Fruit fly (Drosophila melanogaster) whole organism, embryonic: ENCODE results near the gene CG3534.

Source experiments
- Bgb ChIP-seq: fragments of 200-800 bp; sonication (Bioruptor generic); IDR thresholded peaks from 2 replicates; pipeline ENCODE4 v1.3.6; 2022; ENCODE audit warnings: missing biosample characterization, missing genetic modification characterization; ENCODE audit not compliant: partially characterized antibody
- Blimp-1 ChIP-seq: fragments of 200-800 bp; sonication (Bioruptor generic); optimal IDR thresholded peaks from 3 replicates; lab custom pipeline; 2018; ENCODE audit warnings: missing biosample characterization, missing genetic modification characterization, mild to moderate bottlenecking, moderate library complexity, missing genetic modification reagents
- C15 ChIP-seq: fragments of 200-800 bp; sonication (Bioruptor generic); IDR thresholded peaks from 3 replicates; pipeline ENCODE4 v1.3.6; 2022; ENCODE audit warnings: missing biosample characterization, missing genetic modification characterization
- CG11093 ChIP-seq: fragments of 200-800 bp; sonication (Bioruptor generic); IDR thresholded peaks from 3 replicates; pipeline ENCODE4 v1.3.6; 2022; ENCODE audit warnings: missing biosample characterization, missing genetic modification characterization
- CG13775 ChIP-seq: fragments of 200-800 bp; sonication (Bioruptor generic); optimal IDR thresholded peaks from 3 replicates; lab custom pipeline; 2017; ENCODE audit warnings: missing biosample characterization, mild to moderate bottlenecking, missing genetic modification characterization
- CG1602 ChIP-seq: fragments of 200-800 bp; sonication (Bioruptor generic); optimal IDR thresholded peaks from 3 replicates; lab custom pipeline; 2016; ENCODE audit warnings: missing biosample characterization, missing genetic modification characterization
- CG2199 ChIP-seq: fragments of 200-800 bp; sonication (Bioruptor generic); IDR thresholded peaks from 3 replicates; pipeline ENCODE4 v1.3.6; 2022; ENCODE audit warnings: missing biosample characterization, missing genetic modification characterization
- CG2678 ChIP-seq: fragments of 200-800 bp; sonication (Bioruptor generic); optimal IDR thresholded peaks from 3 replicates; lab custom pipeline; 2019; ENCODE audit warnings: missing biosample characterization, mild to moderate bottlenecking, missing genetic modification characterization, moderate library complexity
- CG4820 ChIP-seq: fragments of 200-800 bp; sonication (Bioruptor generic); optimal IDR thresholded peaks from 3 replicates; lab custom pipeline; 2016; ENCODE audit warnings: missing biosample characterization, missing genetic modification characterization
- CG6654 ChIP-seq: fragments of 200-800 bp; sonication (Bioruptor generic); optimal IDR thresholded peaks from 2 replicates; lab custom pipeline; 2017; ENCODE audit warnings: missing biosample characterization, mild to moderate bottlenecking, missing genetic modification characterization
- CG6683 ChIP-seq: fragments of 200-800 bp; sonication (Bioruptor generic); optimal IDR thresholded peaks from 2 replicates; lab custom pipeline; 2017; ENCODE audit warnings: missing biosample characterization, mild to moderate bottlenecking, missing genetic modification characterization, missing genetic modification reagents
- CG7372 ChIP-seq: fragments of 200-800 bp; sonication (Bioruptor generic); IDR thresholded peaks from 2 replicates; pipeline ENCODE4 v1.3.6; 2022; ENCODE audit warnings: missing biosample characterization, missing genetic modification characterization
- CG7786 ChIP-seq: fragments of 200-800 bp; sonication (Bioruptor generic); optimal IDR thresholded peaks from 2 replicates; lab custom pipeline; 2016; ENCODE audit warnings: missing biosample characterization, missing genetic modification characterization
- CG7839 ChIP-seq: fragments of 200-800 bp; sonication (Bioruptor generic); optimal IDR thresholded peaks from 3 replicates; lab custom pipeline; 2018; ENCODE audit warnings: missing biosample characterization, mild to moderate bottlenecking, missing genetic modification characterization, moderate library complexity
- D19A ChIP-seq: fragments of 200-800 bp; optimal IDR thresholded peaks from 3 replicates; lab custom pipeline; 2019; ENCODE audit warnings: missing biosample characterization, mild to moderate bottlenecking, missing genetic modification characterization, moderate library complexity
- E2f2 ChIP-seq: fragments of 200-800 bp; sonication (Bioruptor generic); IDR thresholded peaks from 2 replicates; pipeline ENCODE4 v1.3.6; 2022; ENCODE audit warnings: missing biosample characterization, missing genetic modification characterization
- Fer1 ChIP-seq: fragments of 200-800 bp; sonication (Bioruptor generic); optimal IDR thresholded peaks from 2 replicates; lab custom pipeline; 2017; ENCODE audit warnings: missing biosample characterization, mild to moderate bottlenecking, missing genetic modification characterization
- HHEX ChIP-seq: fragments of 200-800 bp; sonication (Bioruptor generic); optimal IDR thresholded peaks from 3 replicates; lab custom pipeline; 2017; ENCODE audit warnings: missing biosample characterization, mild to moderate bottlenecking, missing genetic modification characterization, missing genetic modification reagents
- Max ChIP-seq: fragments of 200-800 bp; sonication (Bioruptor generic); optimal IDR thresholded peaks from 2 replicates; lab custom pipeline; 2016; ENCODE audit warnings: missing biosample characterization, mild to moderate bottlenecking, missing genetic modification characterization
- NC2β ChIP-seq: fragments of 200-800 bp; sonication (Bioruptor generic); optimal IDR thresholded peaks from 2 replicates; lab custom pipeline; 2016; ENCODE audit warnings: missing biosample characterization, missing genetic modification characterization
- PHDP ChIP-seq: fragments of 200-800 bp; sonication (Bioruptor generic); optimal IDR thresholded peaks from 3 replicates; lab custom pipeline; 2018; ENCODE audit warnings: missing biosample characterization, mild to moderate bottlenecking, missing genetic modification characterization, moderate library complexity
- Rfx ChIP-seq: fragments of 200-800 bp; sonication (Bioruptor generic); IDR thresholded peaks from 2 replicates; pipeline ENCODE4 v1.3.6; 2022; ENCODE audit warnings: missing biosample characterization, missing genetic modification characterization
- Rx ChIP-seq: fragments of 200-800 bp; sonication (Bioruptor generic); IDR thresholded peaks from 2 replicates; pipeline ENCODE4 v1.3.6; 2022; ENCODE audit warnings: missing biosample characterization, missing genetic modification characterization
- Sox100B ChIP-seq: fragments of 200-800 bp; sonication (Bioruptor generic); optimal IDR thresholded peaks from 3 replicates; lab custom pipeline; 2018; ENCODE audit warnings: missing biosample characterization, mild to moderate bottlenecking, missing genetic modification characterization
- Tbp ChIP-seq: fragments of >200 bp; optimal IDR thresholded peaks from 2 replicates; lab custom pipeline; 2018; ENCODE audit warnings: missing biosample characterization, missing genetic modification characterization
- Xbp1 ChIP-seq: fragments of 200-800 bp; sonication (Bioruptor generic); optimal IDR thresholded peaks from 3 replicates; lab custom pipeline; 2016; ENCODE audit warnings: missing biosample characterization, mild to moderate bottlenecking, missing genetic modification characterization
- btn ChIP-seq: fragments of 200-800 bp; sonication (Bioruptor generic); optimal IDR thresholded peaks from 2 replicates; lab custom pipeline; 2016; ENCODE audit warnings: missing biosample characterization, missing genetic modification characterization
- ci ChIP-seq: fragments of 200-800 bp; sonication (Bioruptor generic); IDR thresholded peaks from 3 replicates; pipeline ENCODE4 v1.3.6; 2022; ENCODE audit warnings: missing biosample characterization, missing genetic modification characterization
- croc ChIP-seq: fragments of 200-800 bp; sonication (Bioruptor generic); conservative IDR thresholded peaks from 3 replicates; pipeline ENCODE4 v1.3.6; 2022; ENCODE audit warnings: missing biosample characterization, missing genetic modification characterization
- dati ChIP-seq: fragments of 200-800 bp; sonication (Bioruptor generic); IDR thresholded peaks from 2 replicates; pipeline ENCODE4 v1.3.6; 2022; ENCODE audit warnings: missing biosample characterization, missing genetic modification characterization
- dm ChIP-seq: fragments of 200-800 bp; sonication (Bioruptor generic); optimal IDR thresholded peaks from 3 replicates; lab custom pipeline; 2016; ENCODE audit warnings: missing biosample characterization, missing genetic modification characterization
- dmrt11E ChIP-seq: fragments of 200-800 bp; sonication (Bioruptor generic); optimal IDR thresholded peaks from 3 replicates; lab custom pipeline; 2018; ENCODE audit warnings: missing biosample characterization, mild to moderate bottlenecking, missing genetic modification characterization, moderate library complexity
- dysf ChIP-seq: fragments of 200-800 bp; sonication (Bioruptor generic); IDR thresholded peaks from 3 replicates; pipeline ENCODE4 v1.3.6; 2022; ENCODE audit warnings: missing biosample characterization, missing genetic modification characterization
- gcm ChIP-seq: fragments of 200-800 bp; sonication (Bioruptor generic); optimal IDR thresholded peaks from 2 replicates; lab custom pipeline; 2019; ENCODE audit warnings: missing biosample characterization, mild to moderate bottlenecking, missing genetic modification characterization, moderate library complexity
- hkb ChIP-seq, 2 experiments: fragments of 200-800 bp in 1 of 2; fragments of >200 bp in 1 of 2; sonication (Bioruptor generic) in 1 of 2; IDR thresholded peaks in 1 of 2; optimal IDR thresholded peaks in 1 of 2; 2 replicates each; pipeline versions ENCODE4 v1.3.6 to Lab custom; 2017 to 2022; ENCODE audit warnings: missing biosample characterization in 1 of 2, missing genetic modification characterization in 1 of 2
- hth ChIP-seq: fragments of >200 bp; optimal IDR thresholded peaks from 2 replicates; lab custom pipeline; 2017; ENCODE audit warnings: inconsistent platforms
- insv ChIP-seq, 2 experiments: fragments of 200-800 bp; sonication (Bioruptor generic); optimal IDR thresholded peaks; 3 replicates each; lab custom pipeline; 2016 to 2018; ENCODE audit warnings: missing biosample characterization in 2 of 2, missing genetic modification characterization in 2 of 2
- knrl ChIP-seq: fragments of 200-800 bp; sonication (Bioruptor generic); IDR thresholded peaks from 3 replicates; pipeline ENCODE4 v1.3.6; 2022; ENCODE audit warnings: missing biosample characterization, missing genetic modification characterization; ENCODE audit not compliant: partially characterized antibody
- nmo ChIP-seq: fragments of 200-800 bp; sonication (Bioruptor generic); optimal IDR thresholded peaks from 2 replicates; lab custom pipeline; 2018; ENCODE audit warnings: missing biosample characterization, mild to moderate bottlenecking, missing genetic modification characterization, moderate library complexity

Gene CG3534

DNA sequence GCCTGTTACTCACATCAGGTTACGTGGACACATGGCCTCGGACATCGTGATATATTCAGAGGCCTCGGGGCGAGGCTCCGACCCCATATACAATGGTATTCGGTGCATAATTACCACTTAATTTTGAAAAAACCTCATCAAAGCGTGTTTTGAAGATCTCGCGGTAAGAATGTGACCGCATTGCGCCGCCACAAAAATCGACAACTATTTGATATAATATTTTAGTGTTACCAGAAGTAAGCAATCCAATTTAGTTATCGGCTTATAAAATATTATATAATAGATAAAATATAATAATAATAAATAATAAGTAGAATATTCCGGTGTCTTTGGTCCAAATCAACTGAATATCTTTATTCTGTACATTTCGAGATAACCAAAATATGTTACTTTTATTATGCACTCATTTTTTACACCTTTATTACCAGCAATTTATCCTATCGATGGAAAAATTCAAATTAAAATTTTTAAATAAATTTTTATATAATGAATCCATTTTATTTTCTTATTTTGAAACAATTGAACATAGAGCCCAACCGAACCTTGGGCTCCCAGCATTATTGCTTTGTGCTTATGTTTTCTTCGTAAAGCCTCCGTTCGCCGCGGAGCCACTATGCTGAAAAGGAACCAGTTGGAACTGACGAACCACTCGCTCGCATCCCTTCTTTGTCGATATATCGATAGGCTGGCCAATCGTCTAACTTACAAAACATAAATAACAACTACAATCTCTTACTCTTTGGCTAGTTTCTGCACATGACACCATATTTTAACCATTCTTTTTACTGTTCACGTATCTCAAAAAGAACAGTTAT lies 44.0 kb downstream of the CG3534 start, which contains the start of the genes CG18213 and Trm7-32 (continued):
- TF ChIP-seq btn (GFP tag; lab: Kevin White, UChicago) (no peak), insv (GFP tag; optimal IDR thresholded peaks at IDR 0.05; lab: Kevin White, UChicago) (peak in 1 of 2 experiments; percentile 18), Sox100B (GFP tag; lab: Kevin White, UChicago) (peak; percentile 1), CG11093 (GFP tag; lab: Robert Waterston, UW) (no peak), dmrt11E (tag; lab: Kevin White, UChicago) (no peak), CG4820 (GFP tag; lab: Kevin White, UChicago) (no peak), CG13775 (peak; percentile 17), gcm (GFP tag; lab: Kevin White, UChicago) (no peak), HHEX (GFP tag; lab: Kevin White, UChicago) (no peak), CG7372 (GFP tag; lab: Robert Waterston, UW) (peak; percentile 10; the same call in 1 of the 2 replicates), NC2β (GFP tag; lab: Kevin White, UChicago) (no peak), CG1602 (GFP tag; lab: Kevin White, UChicago) (no peak), ci (GFP tag; lab: Robert Waterston, UW) (no peak), CG6683 (no peak), croc (GFP tag; lab: Robert Waterston, UW) (no peak), Rx (GFP tag; lab: Robert Waterston, UW) (no peak), nmo (GFP tag; lab: Kevin White, UChicago) (no peak), Xbp1 (GFP tag; lab: Kevin White, UChicago) (peak; percentile 47), CG7839 (tag; lab: Kevin White, UChicago) (no peak), knrl (GFP tag; lab: Robert Waterston, UW) (peak; percentile 84), D19A (tag; lab: Kevin White, UChicago) (no peak), Bgb (GFP tag; lab: Robert Waterston, UW) (peak; percentile 92), hkb (optimal IDR thresholded peaks at IDR 0.05; lab: Kevin White, UChicago) (no peak), hkb (GFP tag; IDR thresholded peaks at IDR 0.05; lab: Robert Waterston, UW) (no peak), CG6654 (no peak), dysf (GFP tag; lab: Robert Waterston, UW) (no peak), Rfx (GFP tag; lab: Robert Waterston, UW) (no peak; the same call in 1 of the 2 replicates), dm (GFP tag; lab: Kevin White, UChicago) (no peak), CG2678 (no peak), Max (GFP tag; lab: Kevin White, UChicago) (no peak), CG7786 (GFP tag; lab: Kevin White, UChicago) (no peak), CG2199 (no peak), C15 (GFP tag; lab: Robert Waterston, UW) (no peak), PHDP (tag; lab: Kevin White, UChicago) (no peak), Fer1 (GFP tag; lab: Kevin White, UChicago) (no peak), dati (GFP tag; lab: Robert Waterston, UW) (no peak), Tbp (no peak), E2f2 (GFP tag; lab: Robert Waterston, UW) (peak; percentile 80), hth (lab: Kevin White, UChicago) (no peak), Blimp-1 (no peak)
